Fruit fly (Drosophila melanogaster) whole organism, embryonic: Measurements from ENCODE around the gene Tig.

Experiments
- Adf1 ChIP-seq: fragments of 200-800 bp; sonication (Bioruptor generic); IDR thresholded peaks from 2 replicates; pipeline ENCODE4 v1.3.6; 2022; ENCODE audit warnings: missing biosample characterization, missing genetic modification characterization
- B-H2 ChIP-seq: fragments of 200-800 bp; sonication (Bioruptor generic); optimal IDR thresholded peaks from 2 replicates; lab custom pipeline; 2018; ENCODE audit warnings: missing biosample characterization, mild to moderate bottlenecking, missing genetic modification characterization
- Bgb ChIP-seq: fragments of 200-800 bp; sonication (Bioruptor generic); IDR thresholded peaks from 2 replicates; pipeline ENCODE4 v1.3.6; 2022; ENCODE audit warnings: missing biosample characterization, missing genetic modification characterization; ENCODE audit not compliant: partially characterized antibody
- Blimp-1 ChIP-seq: fragments of 200-800 bp; sonication (Bioruptor generic); optimal IDR thresholded peaks from 3 replicates; lab custom pipeline; 2018; ENCODE audit warnings: missing biosample characterization, missing genetic modification characterization, mild to moderate bottlenecking, moderate library complexity, missing genetic modification reagents
- CG10147 ChIP-seq: fragments of 200-800 bp; sonication (Bioruptor generic); optimal IDR thresholded peaks from 2 replicates; lab custom pipeline; 2019; ENCODE audit warnings: missing biosample characterization, mild to moderate bottlenecking, missing genetic modification characterization, moderate library complexity
- CG10366 ChIP-seq: fragments of 200-800 bp; sonication (Bioruptor generic); IDR thresholded peaks from 2 replicates; pipeline ENCODE4 v1.3.6; 2022; ENCODE audit warnings: missing biosample characterization, missing genetic modification characterization
- CG11696 ChIP-seq: fragments of 200-800 bp; sonication (Bioruptor generic); IDR thresholded peaks from 2 replicates; pipeline ENCODE4 v1.3.6; 2022; ENCODE audit warnings: missing biosample characterization, missing genetic modification characterization
- CG12659 ChIP-seq: fragments of 200-800 bp; sonication (Bioruptor generic); optimal IDR thresholded peaks from 3 replicates; lab custom pipeline; 2017; ENCODE audit warnings: mild to moderate bottlenecking, missing biosample characterization, missing genetic modification reagents, missing genetic modification characterization
- CG13287 ChIP-seq: fragments of 200-800 bp; sonication (Bioruptor generic); IDR thresholded peaks from 2 replicates; pipeline ENCODE4 v1.3.6; 2022; ENCODE audit warnings: missing biosample characterization, missing genetic modification characterization; ENCODE audit not compliant: partially characterized antibody
- CG13424 ChIP-seq: fragments of 200-800 bp; sonication (Bioruptor generic); optimal IDR thresholded peaks from 2 replicates; lab custom pipeline; 2019; ENCODE audit warnings: missing biosample characterization, mild to moderate bottlenecking, missing genetic modification characterization, moderate library complexity
- CG15269 ChIP-seq: fragments of 200-800 bp; sonication (Bioruptor generic); optimal IDR thresholded peaks from 2 replicates; lab custom pipeline; 2018; ENCODE audit warnings: missing biosample characterization, mild to moderate bottlenecking, missing genetic modification characterization, moderate library complexity
- CG15479 ChIP-seq: fragments of 200-800 bp; sonication (Bioruptor generic); optimal IDR thresholded peaks from 3 replicates; lab custom pipeline; 2019; ENCODE audit warnings: missing biosample characterization, mild to moderate bottlenecking, missing genetic modification characterization, moderate library complexity
- CG15514 ChIP-seq: fragments of 200-800 bp; sonication (Bioruptor generic); optimal IDR thresholded peaks from 3 replicates; lab custom pipeline; 2017; ENCODE audit warnings: missing biosample characterization, missing genetic modification characterization, mild to moderate bottlenecking, moderate library complexity, missing genetic modification reagents
- CG1603 ChIP-seq: fragments of 200-800 bp; sonication (Bioruptor generic); optimal IDR thresholded peaks from 2 replicates; lab custom pipeline; 2019; ENCODE audit warnings: missing biosample characterization, mild to moderate bottlenecking, missing genetic modification characterization, moderate library complexity
- CG17361 ChIP-seq: fragments of 200-800 bp; sonication (Bioruptor generic); IDR thresholded peaks from 3 replicates; pipeline ENCODE4 v1.3.6; 2022; ENCODE audit warnings: missing biosample characterization, missing genetic modification characterization
- CG31441 ChIP-seq: fragments of 200-800 bp; sonication (Bioruptor generic); IDR thresholded peaks from 2 replicates; pipeline ENCODE4 v1.3.6; 2022; ENCODE audit warnings: missing biosample characterization, missing genetic modification characterization
- CG34422 ChIP-seq: fragments of 200-800 bp; sonication (Bioruptor generic); IDR thresholded peaks from 3 replicates; pipeline ENCODE4 v1.3.6; 2022; ENCODE audit warnings: missing biosample characterization, missing genetic modification characterization
- CG4820 ChIP-seq: fragments of 200-800 bp; sonication (Bioruptor generic); optimal IDR thresholded peaks from 3 replicates; lab custom pipeline; 2016; ENCODE audit warnings: missing biosample characterization, missing genetic modification characterization
- CG5180 ChIP-seq: fragments of 200-800 bp; sonication (Bioruptor generic); optimal IDR thresholded peaks from 3 replicates; lab custom pipeline; 2017; ENCODE audit warnings: missing biosample characterization, missing genetic modification characterization, mild to moderate bottlenecking, moderate library complexity, missing genetic modification reagents
- CG6765 ChIP-seq: fragments of 200-800 bp; sonication (Bioruptor generic); optimal IDR thresholded peaks from 3 replicates; lab custom pipeline; 2017; ENCODE audit warnings: missing biosample characterization, mild to moderate bottlenecking, missing genetic modification characterization
- CG6813 ChIP-seq: fragments of 200-800 bp; sonication (Bioruptor generic); optimal IDR thresholded peaks from 2 replicates; lab custom pipeline; 2017; ENCODE audit warnings: missing biosample characterization, missing genetic modification characterization, mild to moderate bottlenecking, moderate library complexity, missing genetic modification reagents
- CG7963 ChIP-seq: fragments of 200-800 bp; sonication (Bioruptor generic); IDR thresholded peaks from 3 replicates; pipeline ENCODE4 v1.3.6; 2022; ENCODE audit warnings: missing biosample characterization, missing genetic modification characterization; ENCODE audit not compliant: partially characterized antibody
- CG8359 ChIP-seq: fragments of 200-800 bp; sonication (Bioruptor generic); optimal IDR thresholded peaks from 2 replicates; lab custom pipeline; 2017; ENCODE audit warnings: missing biosample characterization, mild to moderate bottlenecking, missing genetic modification characterization, borderline replicate concordance
- CG8478 ChIP-seq: fragments of >200 bp; optimal IDR thresholded peaks from 2 replicates; lab custom pipeline; 2018
- CG9727 ChIP-seq: fragments of 200-800 bp; sonication (Bioruptor generic); optimal IDR thresholded peaks from 3 replicates; lab custom pipeline; 2017; ENCODE audit warnings: missing biosample characterization, mild to moderate bottlenecking, missing genetic modification characterization
- Deaf1 ChIP-seq: fragments of 200-800 bp; optimal IDR thresholded peaks from 3 replicates; lab custom pipeline; 2019; ENCODE audit warnings: missing biosample characterization, mild to moderate bottlenecking, missing genetic modification characterization, moderate library complexity
- Elba2 ChIP-seq: fragments of 200-800 bp; sonication (Bioruptor generic); optimal IDR thresholded peaks from 3 replicates; lab custom pipeline; 2016; ENCODE audit warnings: missing biosample characterization, missing genetic modification characterization
- Ets65A ChIP-seq: fragments of 200-800 bp; sonication (Bioruptor generic); peaks from one replicate; lab custom pipeline; 2016; ENCODE audit warnings: missing biosample characterization, missing genetic modification characterization
- HLH3B ChIP-seq: fragments of 200-800 bp; sonication (Bioruptor generic); IDR thresholded peaks from 2 replicates; pipeline ENCODE4 v1.3.6; 2022; ENCODE audit warnings: missing biosample characterization, missing genetic modification characterization
- Hmx ChIP-seq: fragments of 200-800 bp; sonication (Bioruptor generic); optimal IDR thresholded peaks from 2 replicates; lab custom pipeline; 2016; ENCODE audit warnings: missing biosample characterization, missing genetic modification characterization
- Hr51 ChIP-seq, 2 experiments: fragments of 200-800 bp; sonication (Bioruptor generic); optimal IDR thresholded peaks; 2 replicates in 1 of 2; 3 replicates in 1 of 2; lab custom pipeline; 2016 to 2018; ENCODE audit warnings: missing biosample characterization in 2 of 2, missing genetic modification characterization in 2 of 2, mild to moderate bottlenecking in 1 of 2, moderate library complexity in 1 of 2
- NfI ChIP-seq: fragments of 200-800 bp; sonication (Bioruptor generic); optimal IDR thresholded peaks from 3 replicates; lab custom pipeline; 2018; ENCODE audit warnings: missing biosample characterization, mild to moderate bottlenecking, missing genetic modification characterization, moderate library complexity
- Opbp ChIP-seq: fragments of 200-800 bp; sonication (Bioruptor generic); IDR thresholded peaks from 3 replicates; pipeline ENCODE4 v1.3.6; 2022; ENCODE audit warnings: missing biosample characterization, missing genetic modification characterization; ENCODE audit not compliant: partially characterized antibody
- Pdp1 ChIP-seq, 2 experiments: fragments of 200-800 bp; sonication (Bioruptor generic); optimal IDR thresholded peaks; 3 replicates each; lab custom pipeline; 2016; ENCODE audit warnings: missing biosample characterization in 2 of 2, missing genetic modification characterization in 2 of 2, mild to moderate bottlenecking in 1 of 2, moderate library complexity in 1 of 2
- Rx ChIP-seq: fragments of 200-800 bp; sonication (Bioruptor generic); IDR thresholded peaks from 2 replicates; pipeline ENCODE4 v1.3.6; 2022; ENCODE audit warnings: missing biosample characterization, missing genetic modification characterization
- TFAM ChIP-seq: fragments of 200-800 bp; sonication (Bioruptor generic); optimal IDR thresholded peaks from 2 replicates; lab custom pipeline; 2017; ENCODE audit warnings: missing biosample characterization, missing genetic modification characterization, inconsistent platforms
- bsh ChIP-seq, 2 experiments: fragments of 200-800 bp; sonication (Bioruptor generic); optimal IDR thresholded peaks; 2 replicates each; lab custom pipeline; 2017 to 2018; ENCODE audit warnings: mild to moderate bottlenecking in 2 of 2, missing biosample characterization in 2 of 2, missing genetic modification characterization in 2 of 2, moderate library complexity in 1 of 2
- cato ChIP-seq: fragments of 200-800 bp; sonication (Bioruptor generic); optimal IDR thresholded peaks from 2 replicates; lab custom pipeline; 2016; ENCODE audit warnings: missing biosample characterization, missing genetic modification characterization, borderline replicate concordance
- dan ChIP-seq: fragments of 200-800 bp; sonication (Bioruptor generic); IDR thresholded peaks from 2 replicates; pipeline ENCODE4 v1.3.6; 2022; ENCODE audit warnings: missing biosample characterization, missing genetic modification characterization
- en ChIP-seq: fragments of 200-800 bp; sonication (Bioruptor generic); optimal IDR thresholded peaks from 2 replicates; lab custom pipeline; 2016; ENCODE audit warnings: missing biosample characterization, missing genetic modification characterization
- exex ChIP-seq: fragments of 200-800 bp; sonication (Bioruptor generic); optimal IDR thresholded peaks from 4 replicates; lab custom pipeline; 2018; ENCODE audit warnings: missing biosample characterization, mild to moderate bottlenecking, missing genetic modification characterization, moderate library complexity
- gcm ChIP-seq: fragments of 200-800 bp; sonication (Bioruptor generic); optimal IDR thresholded peaks from 2 replicates; lab custom pipeline; 2019; ENCODE audit warnings: missing biosample characterization, mild to moderate bottlenecking, missing genetic modification characterization, moderate library complexity
- gsb-n ChIP-seq: fragments of 200-800 bp; sonication (Bioruptor generic); optimal IDR thresholded peaks from 3 replicates; lab custom pipeline; 2018; ENCODE audit warnings: missing biosample characterization, mild to moderate bottlenecking, missing genetic modification characterization
- odd ChIP-seq: fragments of 200-800 bp; sonication (Bioruptor generic); optimal IDR thresholded peaks from 2 replicates; lab custom pipeline; 2017; ENCODE audit warnings: missing biosample characterization, mild to moderate bottlenecking, missing genetic modification characterization
- ranshi ChIP-seq: fragments of 200-800 bp; sonication (Bioruptor generic); IDR thresholded peaks from 2 replicates; pipeline ENCODE4 v1.3.6; 2022; ENCODE audit warnings: missing biosample characterization, missing genetic modification characterization
- ro ChIP-seq: fragments of 200-800 bp; sonication (Bioruptor generic); IDR thresholded peaks from 2 replicates; pipeline ENCODE4 v1.3.6; 2022; ENCODE audit warnings: missing biosample characterization, missing genetic modification characterization
- vnd ChIP-seq: fragments of 200-800 bp; sonication (Bioruptor generic); IDR thresholded peaks from 3 replicates; pipeline ENCODE4 v1.3.6; 2022; ENCODE audit warnings: missing biosample characterization, missing genetic modification characterization; ENCODE audit not compliant: partially characterized antibody
- wek ChIP-seq: fragments of 200-800 bp; sonication (Bioruptor generic); optimal IDR thresholded peaks from 3 replicates; lab custom pipeline; 2018; ENCODE audit warnings: missing biosample characterization, mild to moderate bottlenecking, missing genetic modification characterization, moderate library complexity
- yki ChIP-seq: fragments of >200 bp; optimal IDR thresholded peaks from 3 replicates; lab custom pipeline; 2018

The Tig gene

dm6 chr2L:6465497-6465896 is 42.4 kb upstream of the Tig start, which contains the start of gene Rchy1 (continued):
- TF ChIP-seq Deaf1 (tag; lab: Kevin White, UChicago) (peak; percentile 79), CG6813 (GFP tag; lab: Kevin White, UChicago) (no peak), gsb-n (tag; lab: Kevin White, UChicago) (no peak), B-H2 (peak; percentile 26), Pdp1 (GFP tag; optimal IDR thresholded peaks at IDR 0.05; lab: Kevin White, UChicago) (peak in 1 of 2 experiments; percentile 8), CG8478 (no peak), dan (GFP tag; lab: Robert Waterston, UW) (no peak), CG31441 (GFP tag; lab: Robert Waterston, UW) (no peak), CG11696 (peak; percentile 62), Ets65A (GFP tag; lab: Kevin White, UChicago) (no peak), bsh (GFP tag; optimal IDR thresholded peaks at IDR 0.05; lab: Kevin White, UChicago) (peak in 1 of 2 experiments; percentile 0), wek (GFP tag; lab: Kevin White, UChicago) (peak; percentile 49), cato (GFP tag; lab: Kevin White, UChicago) (no peak), en (no peak), CG5180 (GFP tag; lab: Kevin White, UChicago) (peak; percentile 47), CG7963 (no peak), Bgb (GFP tag; lab: Robert Waterston, UW) (peak; percentile 54; the same call in 1 of the 2 replicates), Elba2 (GFP tag; lab: Kevin White, UChicago) (no peak), gcm (GFP tag; lab: Kevin White, UChicago) (no peak), Adf1 (GFP tag; lab: Robert Waterston, UW) (peak; percentile 14; the same call in 1 of the 2 replicates), CG15269 (peak; percentile 33), NfI (GFP tag; lab: Kevin White, UChicago) (peak; percentile 54), TFAM (GFP tag; lab: Kevin White, UChicago) (no peak), CG34422 (peak; percentile 21; the same call in 1 of the 3 replicates), HLH3B (GFP tag; lab: Robert Waterston, UW) (no peak; the same call in 1 of the 2 replicates), vnd (no peak), Blimp-1 (GFP tag; lab: Kevin White, UChicago) (peak; percentile 3), Opbp (GFP tag; lab: Robert Waterston, UW) (0 out of 3 replicates have a peak, but pooled peaks have one; percentile 28), CG1603 (tag; lab: Kevin White, UChicago) (peak; percentile 1), CG15479 (GFP tag; lab: Kevin White, UChicago) (no peak), CG13424 (peak; percentile 6), CG4820 (GFP tag; lab: Kevin White, UChicago) (no peak), ro (GFP tag; lab: Robert Waterston, UW) (no peak), CG17361 (no peak), CG9727 (GFP tag; lab: Kevin White, UChicago) (no peak), CG13287 (GFP tag; lab: Robert Waterston, UW) (peak; percentile 36; the same call in 1 of the 2 replicates), Rx (GFP tag; lab: Robert Waterston, UW) (no peak), CG6765 (GFP tag; lab: Kevin White, UChicago) (peak; percentile 49), CG10147 (GFP tag; lab: Kevin White, UChicago) (peak; percentile 32), ranshi (GFP tag; lab: Robert Waterston, UW) (peak; percentile 9; the same call in 1 of the 2 replicates), Hr51 (GFP tag; optimal IDR thresholded peaks at IDR 0.05; lab: Kevin White, UChicago) (no peak), yki (lab: Kevin White, UChicago) (no peak), CG15514 (peak; percentile 64), CG8359 (GFP tag; lab: Kevin White, UChicago) (no peak), exex (no peak), CG12659 (GFP tag; lab: Kevin White, UChicago) (peak; percentile 45), Hmx (GFP tag; lab: Kevin White, UChicago) (no peak), CG10366 (GFP tag; lab: Robert Waterston, UW) (no peak), odd (GFP tag; lab: Kevin White, UChicago) (peak; percentile 50)
